Worm (Caenorhabditis elegans): Measurements from ENCODE around the gene C17H11.2.

The C17H11.2 gene

ce11 chrX:8216957-8217356 is 47.2 kb downstream of the C17H11.2 start:
- no peak for TF ChIP-seq hlh-30 (tag; optimal IDR thresholded peaks at IDR 0.05; ENCODE audit: insufficient read depth)
- no peak for TF ChIP-seq pros-1 (tag; optimal IDR thresholded peaks at IDR 0.05)
- no peak for TF ChIP-seq madf-2 (tag; optimal IDR thresholded peaks at IDR 0.05)
- TF ChIP-seq pha-2 (tag; optimal IDR thresholded peaks at IDR 0.05) = no peak
- TF ChIP-seq hlh-6 (tag; optimal IDR thresholded peaks at IDR 0.05) = no peak
- TF ChIP-seq pag-3 (tag; optimal IDR thresholded peaks at IDR 0.05; ENCODE audit: borderline replicate concordance) = no peak
- no peak for TF ChIP-seq che-1 (tag; optimal IDR thresholded peaks at IDR 0.05)
- no peak for TF ChIP-seq elt-2 (tag; optimal IDR thresholded peaks at IDR 0.05)
- no peak for TF ChIP-seq ceh-30 (tag; optimal IDR thresholded peaks at IDR 0.05)
- no peak for TF ChIP-seq ttx-3 (tag; optimal IDR thresholded peaks at IDR 0.05)
- no peak for TF ChIP-seq dmd-4 (tag; optimal IDR thresholded peaks at IDR 0.05; ENCODE audit: borderline replicate concordance)
- no peak for TF ChIP-seq pat-9 (tag; optimal IDR thresholded peaks at IDR 0.05)
- TF ChIP-seq eyg-1 (tag; optimal IDR thresholded peaks at IDR 0.05) = no peak
- no peak for TF ChIP-seq hlh-13 (GFP tag; optimal IDR thresholded peaks at IDR 0.05)
- no peak for TF ChIP-seq ceh-34 (tag; optimal IDR thresholded peaks at IDR 0.05)

ce11 chrX:8218653-8219052 is 48.9 kb downstream of the C17H11.2 start, which contains the start of gene K02A6.4:
Gene K02A6.4 (minus strand): TSS chrX:8218753.
- TF ChIP-seq ttx-3 (tag; optimal IDR thresholded peaks at IDR 0.05) = no peak
- no peak for TF ChIP-seq elt-2 (tag; optimal IDR thresholded peaks at IDR 0.05)
- no peak for TF ChIP-seq ceh-34 (tag; optimal IDR thresholded peaks at IDR 0.05)
- no peak for TF ChIP-seq hlh-6 (tag; optimal IDR thresholded peaks at IDR 0.05)
- TF ChIP-seq pax-1 (tag; optimal IDR thresholded peaks at IDR 0.05) = no peak
- no peak for TF ChIP-seq ceh-18 (tag; optimal IDR thresholded peaks at IDR 0.05)
- no peak for TF ChIP-seq mec-3 (tag; optimal IDR thresholded peaks at IDR 0.05; ENCODE audit: borderline replicate concordance)
- TF ChIP-seq tbx-7 (tag; optimal IDR thresholded peaks at IDR 0.05) = no peak
- no peak for TF ChIP-seq nfya-1 (tag; optimal IDR thresholded peaks at IDR 0.05)
- no peak for TF ChIP-seq fax-1 (tag; optimal IDR thresholded peaks at IDR 0.05)
- no peak for TF ChIP-seq fkh-10 (GFP tag; optimal IDR thresholded peaks at IDR 0.05)
- no peak for TF ChIP-seq ceh-19 (GFP tag; optimal IDR thresholded peaks at IDR 0.05)
- TF ChIP-seq ceh-31 (tag; optimal IDR thresholded peaks at IDR 0.05) = no peak

ce11 chrX:8219428-8219827 is 49.7 kb downstream of the C17H11.2 start, which contains the start of gene K02A6.1:
Gene K02A6.1 (plus strand): TSS chrX:8219728.
- TF ChIP-seq hlh-6 (tag; optimal IDR thresholded peaks at IDR 0.05) (no peak), ceh-18 (tag; optimal IDR thresholded peaks at IDR 0.05) (no peak), ref-2 (tag; optimal IDR thresholded peaks at IDR 0.05) (no peak), ttx-3 (tag; optimal IDR thresholded peaks at IDR 0.05) (no peak), ceh-34 (tag; optimal IDR thresholded peaks at IDR 0.05) (no peak), pqm-1 (tag; optimal IDR thresholded peaks at IDR 0.05) (no peak), syd-9 (tag; optimal IDR thresholded peaks at IDR 0.05) (no peak), fkh-10 (GFP tag; optimal IDR thresholded peaks at IDR 0.05) (no peak), dmd-4 (tag; optimal IDR thresholded peaks at IDR 0.05; ENCODE audit: borderline replicate concordance) (no peak), sox-2 (GFP tag; IDR thresholded peaks at IDR 0.05) (no peak)
